Worm (Caenorhabditis elegans): ENCODE measurements around the gene sel-7.

DNA sequence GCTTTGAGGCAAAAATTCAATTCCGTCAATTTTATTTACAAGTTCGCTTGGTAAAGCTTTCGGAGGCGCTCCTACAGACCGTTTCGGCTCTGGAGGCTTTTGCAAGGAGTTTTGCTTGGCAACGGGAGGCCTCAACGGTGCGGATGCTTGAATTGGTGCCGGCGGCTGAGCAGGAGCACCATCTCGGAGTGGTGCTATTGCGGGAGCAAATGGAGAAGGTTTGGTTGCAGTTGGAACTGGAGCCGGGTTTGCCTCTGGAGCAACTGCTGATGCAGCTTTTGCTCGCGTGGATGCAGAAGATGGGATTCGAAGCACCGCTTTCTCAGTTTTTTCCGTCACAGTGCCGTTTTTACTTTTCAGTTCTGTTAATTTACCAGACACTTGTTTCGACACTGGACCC, 50.3 kb downstream of the sel-7 start:
- TF ChIP-seq dve-1 (tag; optimal IDR thresholded peaks at IDR 0.05), result no peak
- no peak for TF ChIP-seq ceh-30 (tag; optimal IDR thresholded peaks at IDR 0.05)
- TF ChIP-seq fkh-10 (GFP tag; optimal IDR thresholded peaks at IDR 0.05), result no peak
- TF ChIP-seq pqm-1 (tag; optimal IDR thresholded peaks at IDR 0.05), result no peak
- TF ChIP-seq ceh-31 (tag; optimal IDR thresholded peaks at IDR 0.05), result no peak
- TF ChIP-seq ets-4 (tag; optimal IDR thresholded peaks at IDR 0.05), result no peak
- no peak for TF ChIP-seq pha-4 (tag; optimal IDR thresholded peaks at IDR 0.05)
- TF ChIP-seq lin-11 (tag; optimal IDR thresholded peaks at IDR 0.05), result no peak
- no peak for TF ChIP-seq hlh-8 (tag; optimal IDR thresholded peaks at IDR 0.05)
